Fruit fly (Drosophila melanogaster) whole organism, prepupa: ENCODE data around the gene scrt.

ENCODE experiments used
- CG10631 ChIP-seq: fragments of 200-800 bp; sonication (Bioruptor generic); optimal IDR thresholded peaks from 2 replicates; lab custom pipeline; 2016; ENCODE audit warnings: missing biosample characterization, missing genetic modification characterization
- CG10669 ChIP-seq: fragments of 200-800 bp; sonication (Bioruptor generic); optimal IDR thresholded peaks from 3 replicates; lab custom pipeline; 2018; ENCODE audit warnings: missing biosample characterization, mild to moderate bottlenecking, missing genetic modification characterization, moderate library complexity
- CG1621 ChIP-seq: fragments of 200-800 bp; sonication (Bioruptor generic); optimal IDR thresholded peaks from 3 replicates; lab custom pipeline; 2018; ENCODE audit warnings: missing biosample characterization, mild to moderate bottlenecking, missing genetic modification characterization
- CG16779 ChIP-seq: fragments of 200-800 bp; sonication (Bioruptor generic); optimal IDR thresholded peaks from 3 replicates; lab custom pipeline; 2017; ENCODE audit warnings: missing biosample characterization, mild to moderate bottlenecking, missing genetic modification characterization
- CG3032 ChIP-seq: fragments of 200-800 bp; optimal IDR thresholded peaks from 2 replicates; lab custom pipeline; 2019; ENCODE audit warnings: missing biosample characterization, mild to moderate bottlenecking, missing genetic modification characterization, moderate library complexity
- CG31627 ChIP-seq: fragments of 200-800 bp; sonication (Bioruptor generic); optimal IDR thresholded peaks from 3 replicates; lab custom pipeline; 2016; ENCODE audit warnings: missing biosample characterization, missing genetic modification characterization
- CG34406 ChIP-seq: fragments of 200-800 bp; sonication (Bioruptor generic); optimal IDR thresholded peaks from 3 replicates; lab custom pipeline; 2016; ENCODE audit warnings: missing biosample characterization, missing genetic modification characterization
- CG3919 ChIP-seq: fragments of 200-800 bp; sonication (Bioruptor generic); optimal IDR thresholded peaks from 3 replicates; lab custom pipeline; 2016; ENCODE audit warnings: missing biosample characterization, missing genetic modification characterization
- CG4318 ChIP-seq: fragments of 200-800 bp; sonication (Bioruptor generic); optimal IDR thresholded peaks from 3 replicates; lab custom pipeline; 2017; ENCODE audit warnings: missing biosample characterization, mild to moderate bottlenecking, missing genetic modification characterization
- CG6163 ChIP-seq: fragments of 200-800 bp; sonication (Bioruptor generic); IDR thresholded peaks from 3 replicates; pipeline ENCODE4 v1.3.6; 2022; ENCODE audit warnings: missing biosample characterization, missing genetic modification characterization
- CG6276 ChIP-seq: fragments of 200-800 bp; sonication (Bioruptor generic); optimal IDR thresholded peaks from 2 replicates; lab custom pipeline; 2017; ENCODE audit warnings: missing biosample characterization, mild to moderate bottlenecking, missing genetic modification characterization
- CG6792 ChIP-seq: fragments of 200-800 bp; sonication (Bioruptor generic); optimal IDR thresholded peaks from 3 replicates; lab custom pipeline; 2016; ENCODE audit warnings: missing biosample characterization, missing genetic modification characterization
- CG6808 ChIP-seq: fragments of 200-800 bp; sonication (Bioruptor generic); optimal IDR thresholded peaks from 3 replicates; lab custom pipeline; 2017; ENCODE audit warnings: missing biosample characterization, missing genetic modification characterization, mild to moderate bottlenecking, moderate library complexity, missing genetic modification reagents
- CG8319 ChIP-seq: fragments of 200-800 bp; sonication (Bioruptor generic); optimal IDR thresholded peaks from 3 replicates; lab custom pipeline; 2016; ENCODE audit warnings: missing biosample characterization, missing genetic modification characterization
- CG8632 ChIP-seq: fragments of 200-800 bp; sonication (Bioruptor generic); optimal IDR thresholded peaks from 3 replicates; lab custom pipeline; 2016; ENCODE audit warnings: missing biosample characterization, missing genetic modification characterization
- CG9139 ChIP-seq: fragments of 200-800 bp; sonication (Bioruptor generic); optimal IDR thresholded peaks from 3 replicates; lab custom pipeline; 2017; ENCODE audit warnings: missing biosample characterization, mild to moderate bottlenecking, missing genetic modification characterization
- Ets21C ChIP-seq: fragments of 200-800 bp; sonication (Bioruptor generic); optimal IDR thresholded peaks from 3 replicates; lab custom pipeline; 2016; ENCODE audit warnings: missing biosample characterization, missing genetic modification characterization
- Ets96B ChIP-seq: fragments of 200-800 bp; optimal IDR thresholded peaks from 2 replicates; lab custom pipeline; 2019; ENCODE audit warnings: missing biosample characterization, mild to moderate bottlenecking, missing genetic modification characterization, moderate library complexity
- Gug ChIP-seq: fragments of 200-800 bp; sonication (Bioruptor generic); IDR thresholded peaks from 2 replicates; pipeline ENCODE4 v1.3.6; 2022; ENCODE audit warnings: missing biosample characterization, missing genetic modification characterization
- Hr38 ChIP-seq: sonication (Bioruptor generic); optimal IDR thresholded peaks from 2 replicates; lab custom pipeline; 2016; ENCODE audit warnings: missing biosample characterization, missing genetic modification characterization
- Hr4 ChIP-seq: fragments of 200-800 bp; sonication (Bioruptor generic); optimal IDR thresholded peaks from 3 replicates; lab custom pipeline; 2016; ENCODE audit warnings: missing biosample characterization, missing genetic modification characterization
- Lpt ChIP-seq: fragments of 200-800 bp; sonication (Bioruptor generic); optimal IDR thresholded peaks from 3 replicates; lab custom pipeline; 2016; ENCODE audit warnings: missing biosample characterization, missing genetic modification characterization
- Met ChIP-seq: fragments of 200-800 bp; sonication (Bioruptor generic); optimal IDR thresholded peaks from 3 replicates; lab custom pipeline; 2016; ENCODE audit warnings: missing biosample characterization, missing genetic modification characterization
- OdsH ChIP-seq: fragments of 200-800 bp; sonication (Bioruptor generic); optimal IDR thresholded peaks from 3 replicates; lab custom pipeline; 2016; ENCODE audit warnings: missing biosample characterization, missing genetic modification characterization
- achi ChIP-seq: fragments of 200-800 bp; sonication (Bioruptor generic); optimal IDR thresholded peaks from 3 replicates; lab custom pipeline; 2016; ENCODE audit warnings: missing biosample characterization, missing genetic modification characterization
- acj6 ChIP-seq: fragments of 200-800 bp; sonication (Bioruptor generic); optimal IDR thresholded peaks from 3 replicates; lab custom pipeline; 2016; ENCODE audit warnings: missing biosample characterization, missing genetic modification characterization
- dsx ChIP-seq: fragments of 200-800 bp; optimal IDR thresholded peaks from 3 replicates; lab custom pipeline; 2019; ENCODE audit warnings: missing biosample characterization, mild to moderate bottlenecking, missing genetic modification characterization, moderate library complexity; ENCODE audit not compliant: poor library complexity, severe bottlenecking
- eg ChIP-seq: fragments of 200-800 bp; sonication (Bioruptor generic); IDR thresholded peaks from 3 replicates; pipeline ENCODE4 v1.3.6; 2022; ENCODE audit warnings: missing biosample characterization, missing genetic modification characterization
- esn ChIP-seq: fragments of 200-800 bp; sonication (Bioruptor generic); optimal IDR thresholded peaks from 2 replicates; lab custom pipeline; 2016; ENCODE audit warnings: missing biosample characterization, mild to moderate bottlenecking, missing genetic modification characterization, moderate library complexity
- fd85E ChIP-seq: fragments of 200-800 bp; sonication (Bioruptor generic); optimal IDR thresholded peaks from 3 replicates; lab custom pipeline; 2016; ENCODE audit warnings: missing biosample characterization, missing genetic modification characterization
- fkh ChIP-seq: fragments of 200-800 bp; sonication (Bioruptor generic); optimal IDR thresholded peaks from 3 replicates; lab custom pipeline; 2017; ENCODE audit warnings: missing biosample characterization, mild to moderate bottlenecking, missing genetic modification characterization, moderate library complexity
- pdm3 ChIP-seq: fragments of 200-800 bp; sonication (Bioruptor generic); optimal IDR thresholded peaks from 3 replicates; lab custom pipeline; 2016; ENCODE audit warnings: missing biosample characterization, missing genetic modification characterization
- spab ChIP-seq: fragments of 200-800 bp; sonication (Bioruptor generic); optimal IDR thresholded peaks from 2 replicates; lab custom pipeline; 2017; ENCODE audit warnings: missing biosample characterization, mild to moderate bottlenecking, missing genetic modification characterization, missing genetic modification reagents
- ss ChIP-seq, 2 experiments: fragments of 200-800 bp; sonication (Bioruptor generic); optimal IDR thresholded peaks; 2 replicates in 1 of 2; 3 replicates in 1 of 2; lab custom pipeline; 2017 to 2018; ENCODE audit warnings: mild to moderate bottlenecking in 2 of 2, missing biosample characterization in 2 of 2, missing genetic modification characterization in 2 of 2, moderate library complexity in 1 of 2
- svp ChIP-seq: fragments of 200-800 bp; sonication (Bioruptor generic); peaks from one replicate; lab custom pipeline; 2016; ENCODE audit warnings: missing biosample characterization, missing genetic modification characterization
- topi ChIP-seq: fragments of 200-800 bp; sonication (Bioruptor generic); optimal IDR thresholded peaks from 3 replicates; lab custom pipeline; 2016; ENCODE audit warnings: missing biosample characterization, missing genetic modification characterization
- vri ChIP-seq: fragments of 200-800 bp; sonication (Bioruptor generic); optimal IDR thresholded peaks from 3 replicates; lab custom pipeline; 2016; ENCODE audit warnings: missing biosample characterization, mild to moderate bottlenecking, missing genetic modification characterization

scrt gene

DNA sequence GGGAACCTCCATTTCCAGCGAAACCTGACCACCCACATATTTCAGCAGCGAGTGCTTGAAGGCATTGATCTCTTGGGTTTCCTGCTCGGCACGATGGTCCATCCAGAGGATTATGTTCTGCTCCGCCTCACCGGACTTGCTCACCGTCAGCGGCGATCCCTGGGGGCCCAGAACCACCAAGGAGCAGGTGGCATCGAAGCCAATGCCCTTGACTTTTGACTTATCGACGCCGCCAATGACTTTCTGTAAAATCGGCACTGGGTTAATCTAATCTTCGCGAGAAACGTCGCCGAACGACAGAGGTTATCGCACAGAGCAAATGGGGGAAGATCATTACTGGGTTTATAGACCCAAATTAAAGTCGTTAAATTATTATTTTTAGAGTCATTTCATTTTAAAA lies 40.8 kb downstream of the scrt start:
- TF ChIP-seq svp (GFP tag; lab: Kevin White, UChicago): peak; percentile 91
- TF ChIP-seq acj6: no peak

DNA sequence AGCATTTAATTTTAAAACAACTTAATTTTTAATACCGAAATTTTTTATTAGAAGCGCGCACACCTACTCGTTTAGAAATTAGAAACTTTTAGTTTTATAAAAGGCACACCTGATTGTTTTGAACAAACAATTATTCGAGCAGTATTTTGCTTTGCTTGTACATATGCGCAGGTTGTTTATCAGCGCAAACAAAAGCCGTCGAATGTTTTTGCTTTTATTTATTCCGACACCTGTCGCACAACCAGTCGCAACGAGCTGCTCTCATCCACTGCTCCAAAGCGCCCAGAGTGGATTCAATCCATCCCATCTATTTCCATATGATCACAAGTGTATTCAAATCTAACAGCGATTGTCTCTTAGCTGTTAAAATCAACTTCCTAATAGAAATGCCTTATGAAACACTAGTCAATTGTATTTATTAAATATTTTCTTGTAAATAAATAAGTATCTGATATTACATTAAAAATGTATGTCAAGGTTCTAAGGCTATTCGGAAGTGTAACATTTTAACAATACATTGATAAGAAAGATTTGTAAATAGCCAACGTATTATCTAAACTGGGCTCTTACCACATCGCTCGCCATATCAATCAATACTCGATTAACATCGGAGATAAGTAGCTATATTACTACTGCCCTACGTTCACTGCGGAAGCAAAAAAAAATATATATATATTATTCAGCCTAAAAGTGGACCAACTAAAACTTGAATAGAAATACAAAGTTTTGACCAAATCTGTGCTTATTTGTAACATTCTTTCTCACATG lies 42.2 kb downstream of the scrt start, which contains the start of gene CG11594:
CG11594 (minus strand) TSS at position 274 of the 768 bp plus-strand sequence.
- no peak for TF ChIP-seq CG31627 (GFP tag; lab: Kevin White, UChicago)
- no peak for TF ChIP-seq Lpt
- TF ChIP-seq vri (GFP tag; lab: Kevin White, UChicago): peak; percentile 66
- TF ChIP-seq fkh: peak; percentile 91
- TF ChIP-seq CG10631 (GFP tag; lab: Kevin White, UChicago): no peak
- no peak for TF ChIP-seq CG1621 (tag; lab: Kevin White, UChicago)
- TF ChIP-seq Ets96B (tag; lab: Kevin White, UChicago): no peak
- no peak for TF ChIP-seq topi (GFP tag; lab: Kevin White, UChicago)
- no peak for TF ChIP-seq Hr38 (GFP tag; lab: Kevin White, UChicago)
- no peak for TF ChIP-seq eg (GFP tag; lab: Robert Waterston, UW)

DNA sequence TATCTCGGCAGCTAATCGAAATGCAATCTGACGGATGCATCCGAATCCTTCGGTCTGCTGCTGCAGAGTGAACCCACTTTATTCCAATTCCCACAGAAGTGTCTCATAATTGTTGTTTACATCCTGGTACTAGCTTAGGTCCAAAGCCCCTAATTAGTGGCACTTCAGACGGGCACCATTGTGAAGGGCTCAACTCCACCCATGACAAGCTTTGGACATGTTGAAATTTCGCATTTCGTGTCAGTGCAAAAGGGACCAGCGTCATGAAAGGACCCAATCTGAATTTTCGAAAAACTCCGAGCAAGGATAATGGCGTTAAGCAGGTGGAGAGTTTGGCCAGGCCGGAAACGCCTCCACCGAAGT lies 42.8 kb downstream of the scrt start, which contains the start of gene Gr64a:
Gr64a (plus strand) TSS at position 264 of the 363 bp plus-strand sequence.
- TF ChIP-seq CG6163 (GFP tag; lab: Robert Waterston, UW) (no peak), Hr4 (GFP tag; lab: Kevin White, UChicago) (no peak), CG3032 (no peak), CG34406 (no peak), CG10669 (GFP tag; lab: Kevin White, UChicago) (no peak), acj6 (no peak), ss (GFP tag; optimal IDR thresholded peaks at IDR 0.05; lab: Kevin White, UChicago) (no peak), CG3919 (no peak), CG16779 (no peak), Hr38 (GFP tag; lab: Kevin White, UChicago) (no peak), svp (GFP tag; lab: Kevin White, UChicago) (no peak), CG6808 (no peak), CG8319 (GFP tag; lab: Kevin White, UChicago) (no peak)

DNA sequence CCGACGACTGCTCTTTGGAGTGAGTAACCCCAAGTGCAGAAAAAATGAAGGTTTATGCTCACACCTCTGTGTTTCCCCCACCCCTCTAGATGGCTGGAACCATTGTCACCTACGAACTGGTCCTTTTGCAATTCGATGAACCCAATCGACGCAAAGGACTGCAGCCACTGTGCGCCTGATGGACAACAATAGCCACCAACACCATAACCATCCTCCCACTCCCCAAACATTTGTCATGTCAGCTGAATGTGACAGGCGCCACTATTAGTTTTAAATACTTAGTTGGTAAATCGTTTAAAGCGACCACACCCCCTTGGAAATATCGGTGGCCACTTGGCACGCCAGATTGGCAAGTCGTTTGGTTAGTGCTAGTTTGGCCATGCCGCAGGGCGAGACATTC lies 44.6 kb downstream of the scrt start, which contains the start of the genes Gr64b and Gr64c:
Gr64b (plus strand) TSS at position 301 of the 400 bp plus-strand sequence.
Gr64c (plus strand) TSS at position 301 of the 400 bp plus-strand sequence.
- TF ChIP-seq esn (no peak), Gug (GFP tag; lab: Robert Waterston, UW) (no peak), CG9139 (GFP tag; lab: Kevin White, UChicago) (no peak), spab (GFP tag; lab: Kevin White, UChicago) (no peak), acj6 (no peak), CG34406 (no peak), CG3032 (no peak), Met (GFP tag; lab: Kevin White, UChicago) (no peak)
- TF ChIP-seq, all 60 proteins: peak for 0

DNA sequence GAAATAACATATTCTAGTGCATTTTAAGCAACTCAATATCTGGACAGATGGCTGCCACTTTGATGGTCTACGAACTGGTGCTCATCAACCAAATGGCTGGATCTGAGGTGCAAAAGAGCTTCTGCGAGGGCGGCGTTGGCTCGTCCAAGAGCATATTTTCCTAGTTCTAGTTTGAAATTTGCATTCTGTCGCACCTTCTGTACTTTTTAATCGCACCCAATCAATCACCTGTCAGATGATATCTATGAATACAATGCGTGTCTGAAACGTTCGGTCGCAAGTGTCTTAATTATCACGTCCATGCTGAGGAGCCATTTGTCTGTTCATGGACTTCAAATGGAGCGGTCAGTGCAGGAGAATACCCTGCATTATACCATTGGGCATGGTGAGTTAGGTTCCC lies 48.1 kb downstream of the scrt start, which contains the start of the genes Gr64d and Gr64e:
Gr64d (plus strand) TSS at position 301 of the 400 bp plus-strand sequence.
Gr64e (plus strand) TSS at position 380 of the 400 bp plus-strand sequence.
- TF ChIP-seq CG4318 (GFP tag; lab: Kevin White, UChicago) (no peak), CG9139 (GFP tag; lab: Kevin White, UChicago) (no peak), pdm3 (GFP tag; lab: Kevin White, UChicago) (no peak), OdsH (GFP tag; lab: Kevin White, UChicago) (no peak), CG3032 (no peak), fd85E (GFP tag; lab: Kevin White, UChicago) (no peak), Ets21C (GFP tag; lab: Kevin White, UChicago) (no peak), svp (GFP tag; lab: Kevin White, UChicago) (no peak), achi (no peak), CG6276 (GFP tag; lab: Kevin White, UChicago) (no peak), dsx (GFP tag; lab: Kevin White, UChicago) (no peak), CG6792 (GFP tag; lab: Kevin White, UChicago) (no peak), CG8632 (GFP tag; lab: Kevin White, UChicago) (no peak), ss (GFP tag; optimal IDR thresholded peaks at IDR 0.05; lab: Kevin White, UChicago) (no peak)
